Fruit fly (Drosophila melanogaster) whole organism, prepupa: ENCODE results near the gene Prp40.

ENCODE experiments used
- Blimp-1 ChIP-seq: fragments of 200-800 bp; sonication (Bioruptor generic); optimal IDR thresholded peaks from 3 replicates; lab custom pipeline; 2017; ENCODE audit warnings: missing biosample characterization, missing genetic modification characterization, mild to moderate bottlenecking, moderate library complexity, missing genetic modification reagents
- CG10669 ChIP-seq: fragments of 200-800 bp; sonication (Bioruptor generic); optimal IDR thresholded peaks from 3 replicates; lab custom pipeline; 2018; ENCODE audit warnings: missing biosample characterization, mild to moderate bottlenecking, missing genetic modification characterization, moderate library complexity
- CG11294 ChIP-seq: fragments of 200-800 bp; sonication (Bioruptor generic); IDR thresholded peaks from 2 replicates; pipeline ENCODE4 v1.3.6; 2022; ENCODE audit warnings: missing biosample characterization, missing genetic modification characterization
- CG11902 ChIP-seq: fragments of 200-800 bp; sonication (Bioruptor generic); optimal IDR thresholded peaks from 3 replicates; lab custom pipeline; 2016; ENCODE audit warnings: missing biosample characterization, missing genetic modification characterization
- CG15336 ChIP-seq: fragments of 200-800 bp; sonication (Bioruptor generic); IDR thresholded peaks from 2 replicates; pipeline ENCODE4 v1.3.6; 2022; ENCODE audit warnings: missing biosample characterization, missing genetic modification characterization
- CG1621 ChIP-seq: fragments of 200-800 bp; sonication (Bioruptor generic); optimal IDR thresholded peaks from 3 replicates; lab custom pipeline; 2018; ENCODE audit warnings: missing biosample characterization, mild to moderate bottlenecking, missing genetic modification characterization
- CG16779 ChIP-seq: fragments of 200-800 bp; sonication (Bioruptor generic); optimal IDR thresholded peaks from 3 replicates; lab custom pipeline; 2017; ENCODE audit warnings: missing biosample characterization, mild to moderate bottlenecking, missing genetic modification characterization
- CG31627 ChIP-seq: fragments of 200-800 bp; sonication (Bioruptor generic); optimal IDR thresholded peaks from 3 replicates; lab custom pipeline; 2016; ENCODE audit warnings: missing biosample characterization, missing genetic modification characterization
- CG3919 ChIP-seq: fragments of 200-800 bp; sonication (Bioruptor generic); optimal IDR thresholded peaks from 3 replicates; lab custom pipeline; 2016; ENCODE audit warnings: missing biosample characterization, missing genetic modification characterization
- CG6276 ChIP-seq: fragments of 200-800 bp; sonication (Bioruptor generic); optimal IDR thresholded peaks from 2 replicates; lab custom pipeline; 2017; ENCODE audit warnings: missing biosample characterization, mild to moderate bottlenecking, missing genetic modification characterization
- CG6792 ChIP-seq: fragments of 200-800 bp; sonication (Bioruptor generic); optimal IDR thresholded peaks from 3 replicates; lab custom pipeline; 2016; ENCODE audit warnings: missing biosample characterization, missing genetic modification characterization
- CG6808 ChIP-seq: fragments of 200-800 bp; sonication (Bioruptor generic); optimal IDR thresholded peaks from 3 replicates; lab custom pipeline; 2017; ENCODE audit warnings: missing biosample characterization, missing genetic modification characterization, mild to moderate bottlenecking, moderate library complexity, missing genetic modification reagents
- CG6854 ChIP-seq: fragments of 200-800 bp; sonication (Bioruptor generic); optimal IDR thresholded peaks from 2 replicates; lab custom pipeline; 2017; ENCODE audit warnings: missing biosample characterization, mild to moderate bottlenecking, missing genetic modification characterization
- CG7368 ChIP-seq: fragments of 200-800 bp; sonication (Bioruptor generic); optimal IDR thresholded peaks from 3 replicates; lab custom pipeline; 2016; ENCODE audit warnings: missing biosample characterization, missing genetic modification characterization
- CG8119 ChIP-seq: fragments of 200-800 bp; sonication (Bioruptor generic); IDR thresholded peaks from 3 replicates; pipeline ENCODE4 v1.3.6; 2022; ENCODE audit warnings: missing biosample characterization, missing genetic modification characterization
- CG8319 ChIP-seq: fragments of 200-800 bp; sonication (Bioruptor generic); optimal IDR thresholded peaks from 3 replicates; lab custom pipeline; 2016; ENCODE audit warnings: missing biosample characterization, missing genetic modification characterization
- CG9139 ChIP-seq: fragments of 200-800 bp; sonication (Bioruptor generic); optimal IDR thresholded peaks from 3 replicates; lab custom pipeline; 2017; ENCODE audit warnings: missing biosample characterization, mild to moderate bottlenecking, missing genetic modification characterization
- Eip75B ChIP-seq: fragments of 200-800 bp; sonication (Bioruptor generic); optimal IDR thresholded peaks from 3 replicates; lab custom pipeline; 2016; ENCODE audit warnings: missing biosample characterization, missing genetic modification characterization
- Eip78C ChIP-seq: fragments of 200-800 bp; sonication (Bioruptor generic); peaks from one replicate; lab custom pipeline; 2016; ENCODE audit warnings: missing biosample characterization, missing genetic modification characterization
- Ets21C ChIP-seq: fragments of 200-800 bp; sonication (Bioruptor generic); optimal IDR thresholded peaks from 3 replicates; lab custom pipeline; 2016; ENCODE audit warnings: missing biosample characterization, missing genetic modification characterization
- Gug ChIP-seq: fragments of 200-800 bp; sonication (Bioruptor generic); IDR thresholded peaks from 2 replicates; pipeline ENCODE4 v1.3.6; 2022; ENCODE audit warnings: missing biosample characterization, missing genetic modification characterization
- Hr38 ChIP-seq: sonication (Bioruptor generic); optimal IDR thresholded peaks from 2 replicates; lab custom pipeline; 2016; ENCODE audit warnings: missing biosample characterization, missing genetic modification characterization
- Hr39 ChIP-seq: fragments of 200-800 bp; sonication (Bioruptor generic); optimal IDR thresholded peaks from 2 replicates; lab custom pipeline; 2016; ENCODE audit warnings: missing biosample characterization, missing genetic modification characterization
- Hr4 ChIP-seq: fragments of 200-800 bp; sonication (Bioruptor generic); optimal IDR thresholded peaks from 3 replicates; lab custom pipeline; 2016; ENCODE audit warnings: missing biosample characterization, missing genetic modification characterization
- Lpt ChIP-seq: fragments of 200-800 bp; sonication (Bioruptor generic); optimal IDR thresholded peaks from 3 replicates; lab custom pipeline; 2016; ENCODE audit warnings: missing biosample characterization, missing genetic modification characterization
- Met ChIP-seq: fragments of 200-800 bp; sonication (Bioruptor generic); optimal IDR thresholded peaks from 3 replicates; lab custom pipeline; 2016; ENCODE audit warnings: missing biosample characterization, missing genetic modification characterization
- OdsH ChIP-seq: fragments of 200-800 bp; sonication (Bioruptor generic); optimal IDR thresholded peaks from 3 replicates; lab custom pipeline; 2016; ENCODE audit warnings: missing biosample characterization, missing genetic modification characterization
- Smox ChIP-seq: fragments of 200-800 bp; sonication (Bioruptor generic); optimal IDR thresholded peaks from 3 replicates; lab custom pipeline; 2016; ENCODE audit warnings: missing biosample characterization, missing genetic modification characterization
- Sox102F ChIP-seq: fragments of 200-800 bp; sonication (Bioruptor generic); optimal IDR thresholded peaks from 2 replicates; lab custom pipeline; 2016; ENCODE audit warnings: missing biosample characterization, mild to moderate bottlenecking, missing genetic modification characterization
- Sox14 ChIP-seq: fragments of 200-800 bp; sonication (Bioruptor generic); optimal IDR thresholded peaks from 3 replicates; lab custom pipeline; 2016; ENCODE audit warnings: missing biosample characterization, missing genetic modification characterization
- Sox15 ChIP-seq: fragments of 200-800 bp; sonication (Bioruptor generic); optimal IDR thresholded peaks from 3 replicates; lab custom pipeline; 2016; ENCODE audit warnings: missing biosample characterization, missing genetic modification characterization
- dac ChIP-seq: fragments of 200-800 bp; sonication (Bioruptor generic); optimal IDR thresholded peaks from 2 replicates; lab custom pipeline; 2017; ENCODE audit warnings: missing biosample characterization, mild to moderate bottlenecking, missing genetic modification characterization
- dsx ChIP-seq: fragments of 200-800 bp; optimal IDR thresholded peaks from 3 replicates; lab custom pipeline; 2019; ENCODE audit warnings: missing biosample characterization, mild to moderate bottlenecking, missing genetic modification characterization, moderate library complexity; ENCODE audit not compliant: poor library complexity, severe bottlenecking
- eg ChIP-seq: fragments of 200-800 bp; sonication (Bioruptor generic); IDR thresholded peaks from 3 replicates; pipeline ENCODE4 v1.3.6; 2022; ENCODE audit warnings: missing biosample characterization, missing genetic modification characterization
- esn ChIP-seq: fragments of 200-800 bp; sonication (Bioruptor generic); optimal IDR thresholded peaks from 2 replicates; lab custom pipeline; 2016; ENCODE audit warnings: missing biosample characterization, mild to moderate bottlenecking, missing genetic modification characterization, moderate library complexity
- fd85E ChIP-seq: fragments of 200-800 bp; sonication (Bioruptor generic); optimal IDR thresholded peaks from 3 replicates; lab custom pipeline; 2016; ENCODE audit warnings: missing biosample characterization, missing genetic modification characterization
- fkh ChIP-seq: fragments of 200-800 bp; sonication (Bioruptor generic); optimal IDR thresholded peaks from 3 replicates; lab custom pipeline; 2017; ENCODE audit warnings: missing biosample characterization, mild to moderate bottlenecking, missing genetic modification characterization, moderate library complexity
- net ChIP-seq: fragments of 200-800 bp; sonication (Bioruptor generic); optimal IDR thresholded peaks from 3 replicates; lab custom pipeline; 2016; ENCODE audit warnings: missing biosample characterization, missing genetic modification characterization
- ss ChIP-seq, 2 experiments: fragments of 200-800 bp; sonication (Bioruptor generic); optimal IDR thresholded peaks; 2 replicates in 1 of 2; 3 replicates in 1 of 2; lab custom pipeline; 2017 to 2018; ENCODE audit warnings: mild to moderate bottlenecking in 2 of 2, missing biosample characterization in 2 of 2, missing genetic modification characterization in 2 of 2, moderate library complexity in 1 of 2
- svp ChIP-seq: fragments of 200-800 bp; sonication (Bioruptor generic); peaks from one replicate; lab custom pipeline; 2016; ENCODE audit warnings: missing biosample characterization, missing genetic modification characterization
- vri ChIP-seq: fragments of 200-800 bp; sonication (Bioruptor generic); optimal IDR thresholded peaks from 3 replicates; lab custom pipeline; 2016; ENCODE audit warnings: missing biosample characterization, mild to moderate bottlenecking, missing genetic modification characterization

The Prp40 gene

dm6 chr2L:3039774-3040173, 16.7 kb downstream of the Prp40 start, which contains the start of the genes cnir and CG17221 (continued):
- peak; percentile 73 for TF ChIP-seq CG3919 (GFP tag; lab: Kevin White, UChicago)
- TF ChIP-seq Sox15 = peak; percentile 37
- TF ChIP-seq CG6808 (GFP tag; lab: Kevin White, UChicago) = no peak
- peak; percentile 3 for TF ChIP-seq CG1621
- no peak for TF ChIP-seq Lpt
- 0 out of 2 replicates have a peak, but pooled peaks have one; percentile 26 for TF ChIP-seq Gug
- peak; percentile 87 for TF ChIP-seq Eip78C
- TF ChIP-seq Eip75B (GFP tag; lab: Kevin White, UChicago) = peak; percentile 81
- peak; percentile 19 for TF ChIP-seq CG11902 (GFP tag; lab: Kevin White, UChicago)
- peak; percentile 77 for TF ChIP-seq Met (GFP tag; lab: Kevin White, UChicago)
- TF ChIP-seq Ets21C (GFP tag; lab: Kevin White, UChicago) = peak; percentile 72
- 0 out of 2 replicates have a peak, but pooled peaks have one; percentile 33 for TF ChIP-seq CG15336 (GFP tag; lab: Robert Waterston, UW)
- peak; percentile 76 for TF ChIP-seq Hr39 (GFP tag; lab: Kevin White, UChicago)
- TF ChIP-seq CG6276 (GFP tag; lab: Kevin White, UChicago) = no peak
- no peak for TF ChIP-seq CG9139 (GFP tag; lab: Kevin White, UChicago)
- TF ChIP-seq Smox (GFP tag; lab: Kevin White, UChicago) = peak; percentile 69
- peak; percentile 17 for TF ChIP-seq dac (GFP tag; lab: Kevin White, UChicago)
- TF ChIP-seq CG10669 (GFP tag; lab: Kevin White, UChicago) = peak; percentile 47
- no peak for TF ChIP-seq CG6854 (GFP tag; lab: Kevin White, UChicago)

- no peak for TF ChIP-seq Gug
- no peak for TF ChIP-seq CG31627 (GFP tag; lab: Kevin White, UChicago)
- no peak for TF ChIP-seq Sox14
- no peak for TF ChIP-seq Hr4 (GFP tag; lab: Kevin White, UChicago)
- TF ChIP-seq Sox102F = no peak
- TF ChIP-seq CG10669 (GFP tag; lab: Kevin White, UChicago) = no peak
- TF ChIP-seq CG6276 (GFP tag; lab: Kevin White, UChicago) = no peak
- no peak for TF ChIP-seq OdsH
- TF ChIP-seq fd85E = no peak
- peak; percentile 64 for TF ChIP-seq vri (GFP tag; lab: Kevin White, UChicago)
- TF ChIP-seq net (GFP tag; lab: Kevin White, UChicago) = no peak
- TF ChIP-seq CG8319 (GFP tag; lab: Kevin White, UChicago) = no peak
- TF ChIP-seq svp (GFP tag; lab: Kevin White, UChicago) = peak; percentile 86
- no peak for TF ChIP-seq Sox15
- TF ChIP-seq, all 60 proteins: peak for 2
Observed at dm6 chr2L:3041918-3042615, 19.0 kb downstream of the Prp40 start, which contains the start of gene CG17261. Gene CG17261, plus strand, starts transcription at chr2L:3042551.

- no peak for TF ChIP-seq Hr39 (GFP tag; lab: Kevin White, UChicago)
Observed at dm6 chr2L:3043647-3044046, 20.6 kb downstream of the Prp40 start, which contains the start of gene FASN2. Gene FASN2, plus strand, starts transcription at chr2L:3043947.

dm6 chr2L:3044660-3045504, 21.9 kb downstream of the Prp40 start:
- TF ChIP-seq Blimp-1 (GFP tag; lab: Kevin White, UChicago) (no peak), Met (GFP tag; lab: Kevin White, UChicago) (no peak), CG6808 (GFP tag; lab: Kevin White, UChicago) (no peak), svp (GFP tag; lab: Kevin White, UChicago) (peak; percentile 96), CG11902 (GFP tag; lab: Kevin White, UChicago) (no peak), Sox15 (no peak), ss (GFP tag; optimal IDR thresholded peaks at IDR 0.05; lab: Kevin White, UChicago) (no peak), CG6792 (GFP tag; lab: Kevin White, UChicago) (no peak), CG8319 (GFP tag; lab: Kevin White, UChicago) (no peak), Hr38 (GFP tag; lab: Kevin White, UChicago) (no peak), CG8119 (GFP tag; lab: Robert Waterston, UW) (no peak), dac (GFP tag; lab: Kevin White, UChicago) (no peak), Ets21C (GFP tag; lab: Kevin White, UChicago) (no peak), vri (GFP tag; lab: Kevin White, UChicago) (peak; percentile 39), fkh (GFP tag; lab: Kevin White, UChicago) (peak; percentile 35), net (GFP tag; lab: Kevin White, UChicago) (no peak), dsx (GFP tag; lab: Kevin White, UChicago) (no peak), CG16779 (no peak), CG6276 (GFP tag; lab: Kevin White, UChicago) (no peak), CG11294 (no peak), eg (GFP tag; lab: Robert Waterston, UW) (no peak), CG7368 (GFP tag; lab: Kevin White, UChicago) (no peak), esn (GFP tag; lab: Kevin White, UChicago) (no peak), Sox14 (no peak), Hr39 (GFP tag; lab: Kevin White, UChicago) (no peak)
